Fruit fly (Drosophila melanogaster): ENCODE measurements around the gene SCCRO.

DNA sequence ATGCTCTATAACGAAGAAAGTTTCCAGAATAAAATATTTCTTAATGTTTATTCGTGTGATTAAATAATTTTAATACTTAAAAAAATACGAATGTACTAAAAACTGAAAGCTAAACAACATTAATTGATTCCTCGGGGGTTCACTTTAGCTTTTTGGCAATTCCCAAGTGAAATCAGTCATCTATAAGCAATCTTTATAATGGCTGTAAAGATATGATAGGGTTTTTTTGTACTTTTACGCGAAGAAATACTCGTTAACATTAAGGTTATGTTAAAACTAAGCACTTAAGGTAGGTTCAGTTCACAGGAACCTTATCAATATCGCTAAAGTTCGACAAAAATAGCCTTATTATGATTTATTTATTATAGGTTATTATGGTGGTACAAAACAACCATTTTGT, 43.3 kb upstream of the SCCRO start:
- TF ChIP-seq CG7045 (GFP tag; optimal IDR thresholded peaks at IDR 0.05) (no peak), CG1620 (GFP tag; optimal IDR thresholded peaks at IDR 0.05) (no peak)

Measured in whole organism, adult.